Fruit fly (Drosophila melanogaster) whole organism, pupa: ENCODE data around the gene mRpL14.

Source experiments
- EcR ChIP-seq: fragments of 200-800 bp; sonication (Bioruptor generic); optimal IDR thresholded peaks from 3 replicates; lab custom pipeline; 2019; ENCODE audit warnings: missing biosample characterization, missing genetic modification characterization, mild to moderate bottlenecking, moderate library complexity, missing genetic modification reagents
- Ets98B ChIP-seq: fragments of 200-800 bp; sonication (Bioruptor generic); IDR thresholded peaks from 2 replicates; pipeline ENCODE4 v1.3.6; 2022; ENCODE audit warnings: missing biosample characterization, missing genetic modification characterization
- Pif1B ChIP-seq: fragments of 200-800 bp; sonication (Bioruptor generic); optimal IDR thresholded peaks from 3 replicates; lab custom pipeline; 2016; ENCODE audit warnings: missing biosample characterization, missing genetic modification characterization
- fd96Ca ChIP-seq: fragments of 200-800 bp; sonication (Bioruptor generic); IDR thresholded peaks from 3 replicates; pipeline ENCODE4 v1.3.6; 2022; ENCODE audit warnings: missing biosample characterization, missing genetic modification characterization

DNA sequence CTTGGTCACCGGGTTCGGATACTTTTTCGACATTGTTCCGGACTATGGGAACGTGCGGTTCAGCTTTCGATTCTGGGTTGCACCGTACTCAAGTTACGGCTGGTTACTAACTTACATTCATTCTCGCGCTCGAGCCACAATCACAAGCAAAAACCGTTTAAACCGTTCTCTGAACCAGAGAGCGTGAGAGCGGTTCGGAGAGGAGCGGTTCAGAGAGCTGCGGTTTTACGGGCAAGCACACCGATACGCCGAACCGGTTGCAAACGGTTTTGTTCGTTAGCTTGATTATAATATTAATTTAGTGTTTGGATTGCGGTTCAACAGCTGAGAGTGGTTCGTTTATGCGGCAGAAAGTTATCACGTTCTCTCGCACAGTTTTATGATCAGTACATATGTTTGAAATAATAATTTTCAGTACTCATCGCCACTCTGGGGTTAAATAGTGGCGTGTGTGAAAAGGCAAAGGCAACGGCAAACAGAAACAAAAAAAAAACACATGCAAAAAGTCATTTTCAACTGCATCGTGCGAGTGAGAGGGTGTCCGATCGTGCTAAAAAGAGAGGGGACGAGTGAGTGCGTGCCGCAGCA lies 18.7 kb downstream of the mRpL14 start, which contains the start of gene CG14050:
- no peak for TF ChIP-seq Ets98B (GFP tag; lab: Robert Waterston, UW)
- no peak for TF ChIP-seq fd96Ca
- TF ChIP-seq EcR: no peak
- no peak for TF ChIP-seq Pif1B (GFP tag; lab: Kevin White, UChicago)
